Worm (Caenorhabditis elegans): ENCODE measurements around the gene C24H12.1.

Gene C24H12.1

DNA sequence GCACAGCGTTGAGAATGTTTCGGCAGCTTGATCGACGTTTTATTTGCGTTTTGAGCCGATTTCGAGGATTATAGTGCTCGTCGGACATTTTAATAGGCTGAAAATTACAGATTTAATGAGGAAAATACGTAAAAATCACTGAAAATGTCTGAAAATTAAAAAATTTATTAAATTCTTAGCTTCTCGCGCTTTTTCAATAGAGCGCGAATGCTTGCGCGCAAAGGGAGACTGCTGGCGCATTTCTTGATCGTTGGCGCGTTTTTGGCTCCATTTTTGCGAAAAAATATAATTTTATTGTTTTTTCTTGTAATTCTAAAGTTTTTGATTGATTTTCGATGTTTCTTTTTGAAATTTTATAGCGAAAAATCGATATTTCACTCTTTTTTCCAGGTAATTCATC lies 30.4 kb upstream of the C24H12.1 start, which contains the start of the genes dnsn-1 and C24H12.4 (continued):
- TF ChIP-seq unc-130 (GFP tag; optimal IDR thresholded peaks at IDR 0.05): peak; percentile 47
- TF ChIP-seq sdz-12 (GFP tag; optimal IDR thresholded peaks at IDR 0.05): no peak
- peak; percentile 41 for TF ChIP-seq nhr-48 (tag; optimal IDR thresholded peaks at IDR 0.05)
- no peak for TF ChIP-seq saeg-2 (GFP tag; IDR thresholded peaks at IDR 0.05)
- no peak for TF ChIP-seq ceh-62 (tag; optimal IDR thresholded peaks at IDR 0.05)

DNA sequence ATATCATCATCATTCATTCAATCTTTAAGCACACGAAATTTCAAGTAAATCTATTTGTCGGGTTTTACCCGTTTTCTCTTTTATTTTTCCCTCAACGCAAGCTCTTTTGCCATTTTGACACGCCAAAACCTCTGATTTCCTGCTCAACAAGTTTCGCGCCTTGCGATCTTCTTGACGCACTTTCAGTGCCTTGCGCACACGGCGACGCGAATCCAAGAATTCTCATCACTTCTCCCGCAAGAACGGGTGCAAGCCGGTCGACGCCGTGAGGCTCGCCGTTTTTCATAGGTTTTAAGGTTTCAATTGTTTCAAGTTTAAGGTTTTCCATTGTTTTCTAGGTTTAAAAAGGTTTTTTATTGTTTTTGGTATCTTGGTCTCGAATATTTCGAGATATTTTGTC lies 24.4 kb upstream of the C24H12.1 start:
- TF ChIP-seq aha-1 (tag) (peak; percentile 15), D1046.2 (GFP tag; IDR thresholded peaks at IDR 0.05) (0 out of 2 replicates have a peak, but pooled peaks have one; percentile 25)

DNA sequence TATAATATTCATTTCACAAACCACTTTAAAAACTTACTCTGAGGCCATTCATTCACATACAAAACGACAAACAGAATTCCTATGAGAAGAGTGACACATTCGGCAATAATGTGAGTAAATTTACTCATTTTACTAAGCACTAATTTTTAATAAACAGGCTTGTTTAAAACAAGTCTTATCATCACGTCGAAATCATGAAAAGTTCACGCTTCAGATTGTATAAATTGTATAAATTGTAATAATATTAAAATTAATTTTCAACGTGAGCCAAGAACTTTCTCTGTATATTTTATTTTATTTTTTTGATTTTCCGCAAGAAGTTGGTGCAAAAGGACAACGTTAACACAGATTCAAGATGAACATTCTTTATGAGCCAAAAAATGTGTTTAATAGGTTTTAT lies 22.4 kb upstream of the C24H12.1 start, which contains the start of gene C24H12.6:
C24H12.6 (minus strand) TSS at position 101 of the 400 bp plus-strand sequence.
- TF ChIP-seq skn-1 (tag; optimal IDR thresholded peaks at IDR 0.05) (no peak), ceh-28 (tag; optimal IDR thresholded peaks at IDR 0.05) (no peak), zip-2 (tag; optimal IDR thresholded peaks at IDR 0.05) (no peak), unc-39 (tag; optimal IDR thresholded peaks at IDR 0.05) (no peak), ztf-11 (tag; optimal IDR thresholded peaks at IDR 0.05) (no peak), F44E2.7 (GFP tag; IDR thresholded peaks at IDR 0.05) (no peak), dmd-6 (GFP tag; IDR thresholded peaks at IDR 0.05) (no peak), Y48G9A.11 (GFP tag; IDR thresholded peaks at IDR 0.05) (no peak), nhr-111 (GFP tag; optimal IDR thresholded peaks at IDR 0.05) (no peak), T20F7.1 (GFP tag; optimal IDR thresholded peaks at IDR 0.05) (no peak), pqm-1 (tag; optimal IDR thresholded peaks at IDR 0.05) (no peak), zfp-2 (tag; optimal IDR thresholded peaks at IDR 0.05) (no peak)

DNA sequence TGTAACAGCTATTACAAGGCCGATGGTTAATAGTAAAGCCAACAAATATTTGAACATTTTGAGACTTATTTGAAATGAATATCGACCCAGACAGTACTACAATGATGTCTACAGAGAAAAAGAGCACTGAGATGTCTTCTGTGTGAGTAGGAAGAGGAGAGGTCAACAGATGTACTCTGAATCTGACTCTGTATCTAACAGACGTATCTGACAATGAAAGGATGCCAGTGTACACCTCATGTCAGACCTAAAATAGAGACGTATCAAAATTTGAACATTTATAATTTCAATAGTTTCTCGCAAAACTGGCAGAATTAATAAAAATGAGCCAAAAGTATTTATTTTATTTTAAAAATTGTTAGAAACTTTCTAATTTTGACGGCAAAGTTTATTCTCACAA lies 18.1 kb upstream of the C24H12.1 start, which contains the start of gene C24H12.8:
C24H12.8 (minus strand) TSS at position 101 of the 400 bp plus-strand sequence.
- no peak for TF ChIP-seq attf-4 (tag; optimal IDR thresholded peaks at IDR 0.05)
- TF ChIP-seq lin-13 (GFP tag; optimal IDR thresholded peaks at IDR 0.05): no peak
- TF ChIP-seq unc-130 (GFP tag; optimal IDR thresholded peaks at IDR 0.05): no peak
- TF ChIP-seq ceh-44 (GFP tag; IDR thresholded peaks at IDR 0.05): no peak
- no peak for TF ChIP-seq dmd-8 (GFP tag; IDR thresholded peaks at IDR 0.05)
- no peak for TF ChIP-seq saeg-2 (GFP tag; IDR thresholded peaks at IDR 0.05)
- TF ChIP-seq sdz-12 (GFP tag; optimal IDR thresholded peaks at IDR 0.05): no peak
- TF ChIP-seq hif-1 (tag; optimal IDR thresholded peaks at IDR 0.05): no peak
- no peak for TF ChIP-seq daf-19 (GFP tag; conservative IDR thresholded peaks at IDR 0.05)
- no peak for TF ChIP-seq Y48G9A.11 (GFP tag; IDR thresholded peaks at IDR 0.05)
- no peak for TF ChIP-seq arid-1 (GFP tag; conservative IDR thresholded peaks at IDR 0.05)
- no peak for TF ChIP-seq nhr-6 (tag; optimal IDR thresholded peaks at IDR 0.05)
- TF ChIP-seq daf-16 (GFP tag; optimal IDR thresholded peaks at IDR 0.05): no peak
- no peak for TF ChIP-seq daf-16 (tag; optimal IDR thresholded peaks at IDR 0.05)
- TF ChIP-seq mdl-1 (tag; optimal IDR thresholded peaks at IDR 0.05): no peak
- TF ChIP-seq daf-12 (tag; optimal IDR thresholded peaks at IDR 0.05): no peak

DNA sequence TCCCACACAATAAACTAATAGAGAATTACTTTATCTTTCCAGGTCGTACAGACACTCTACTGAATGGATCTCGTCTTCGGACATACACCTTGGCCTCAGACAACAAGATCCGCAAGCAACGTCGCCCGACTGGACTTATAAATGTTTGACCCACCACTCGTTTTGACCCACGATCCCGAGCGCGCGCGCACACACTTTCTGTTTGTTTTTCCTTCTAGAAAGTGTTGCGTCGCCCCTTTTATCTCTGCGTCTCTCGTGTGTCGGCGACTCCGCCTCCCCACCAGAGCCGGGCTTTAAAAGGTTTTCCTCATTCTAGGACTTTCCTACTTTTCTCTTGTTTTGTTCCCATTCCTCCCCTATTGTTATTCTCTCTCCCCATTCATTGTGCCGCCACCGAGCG lies 3.9 kb upstream of the C24H12.1 start:
- TF ChIP-seq nhr-25 (tag; optimal IDR thresholded peaks at IDR 0.05; ENCODE audit: borderline replicate concordance, insufficient read depth): no peak
- no peak for TF ChIP-seq ZK337.2 (GFP tag; IDR thresholded peaks at IDR 0.05)
- TF ChIP-seq hlh-11 (tag; optimal IDR thresholded peaks at IDR 0.05): no peak
- peak; percentile 21 for TF ChIP-seq aha-1 (tag)
- no peak for TF ChIP-seq rbr-2 (tag; optimal IDR thresholded peaks at IDR 0.05)
- no peak for TF ChIP-seq vab-7 (GFP tag; IDR thresholded peaks at IDR 0.05)
